Worm (Caenorhabditis elegans) whole organism, L1 larva: Measurements from ENCODE around the gene C55A1.4.

Experiments
- ceh-82 ChIP-seq, 3 experiments: fragments of 150-350 bp in 1 of 3; sonication (generic microtip) in 2 of 3; optimal IDR thresholded peaks; 2 replicates each; lab custom pipeline; 2014 to 2017; ENCODE audit warnings: missing biosample characterization in 3 of 3, missing genetic modification characterization in 3 of 3
- fkh-10 ChIP-seq: sonication (generic microtip); optimal IDR thresholded peaks from 2 replicates; lab custom pipeline; 2017; ENCODE audit warnings: missing biosample characterization, missing genetic modification reagents, missing genetic modification characterization
- fos-1 ChIP-seq: fragments of 150-350 bp; optimal IDR thresholded peaks from 2 replicates; lab custom pipeline; 2014; ENCODE audit warnings: missing biosample characterization, missing genetic modification characterization
- mdl-1 ChIP-seq, 2 experiments: fragments of 150-350 bp; optimal IDR thresholded peaks; 2 replicates each; lab custom pipeline; 2014 to 2017; ENCODE audit warnings: missing biosample characterization in 2 of 2, missing genetic modification characterization in 2 of 2, inconsistent platforms in 1 of 2
- nhr-237 ChIP-seq: fragments of 150-350 bp; optimal IDR thresholded peaks from 2 replicates; lab custom pipeline; 2014; ENCODE audit warnings: missing biosample characterization, missing genetic modification characterization
- nhr-28 ChIP-seq: fragments of 150-350 bp; optimal IDR thresholded peaks from 2 replicates; lab custom pipeline; 2014; ENCODE audit warnings: missing biosample characterization, missing genetic modification characterization
- sox-4 ChIP-seq: sonication (generic microtip); optimal IDR thresholded peaks from 2 replicates; lab custom pipeline; 2016; ENCODE audit warnings: missing genetic modification characterization, missing compliant biosample characterization
- tbx-2 ChIP-seq: sonication (generic microtip); optimal IDR thresholded peaks from 2 replicates; lab custom pipeline; 2016; ENCODE audit warnings: missing genetic modification characterization, missing compliant biosample characterization

ce11 chrV:15605045-15605444 is 38.0 kb downstream of the C55A1.4 start, which contains the start of gene fbxa-154:
- TF ChIP-seq mdl-1 (tag; optimal IDR thresholded peaks at IDR 0.05; lab: Kevin White, UChicago) (no peak), tbx-2 (tag; lab: Kevin White, UChicago) (no peak), ceh-82 (tag; optimal IDR thresholded peaks at IDR 0.05; lab: Kevin White, UChicago) (no peak), sox-4 (tag; lab: Kevin White, UChicago) (no peak), nhr-28 (tag; lab: Kevin White, UChicago) (no peak), fkh-10 (GFP tag; lab: Kevin White, UChicago) (no peak), nhr-237 (tag; lab: Kevin White, UChicago) (no peak), fos-1 (tag; lab: Kevin White, UChicago) (no peak)
